Worm (Caenorhabditis elegans) whole organism, L4/young adult: ENCODE data around the gene C27D9.2.

ENCODE experiments used
- W03F9.2 ChIP-seq: fragments of 150-350 bp; optimal IDR thresholded peaks from 2 replicates; lab custom pipeline; 2014; ENCODE audit warnings: missing biosample characterization, missing genetic modification characterization
- dao-5 ChIP-seq: sonication (generic microtip); optimal IDR thresholded peaks from 2 replicates; lab custom pipeline; 2016; ENCODE audit warnings: missing genotype, missing genetic modification characterization, moderate library complexity, missing compliant biosample characterization
- him-1 ChIP-seq: sonication (generic microtip); optimal IDR thresholded peaks from 2 replicates; lab custom pipeline; 2016; ENCODE audit warnings: missing genotype, missing genetic modification reagents, missing genetic modification characterization, missing compliant biosample characterization

DNA sequence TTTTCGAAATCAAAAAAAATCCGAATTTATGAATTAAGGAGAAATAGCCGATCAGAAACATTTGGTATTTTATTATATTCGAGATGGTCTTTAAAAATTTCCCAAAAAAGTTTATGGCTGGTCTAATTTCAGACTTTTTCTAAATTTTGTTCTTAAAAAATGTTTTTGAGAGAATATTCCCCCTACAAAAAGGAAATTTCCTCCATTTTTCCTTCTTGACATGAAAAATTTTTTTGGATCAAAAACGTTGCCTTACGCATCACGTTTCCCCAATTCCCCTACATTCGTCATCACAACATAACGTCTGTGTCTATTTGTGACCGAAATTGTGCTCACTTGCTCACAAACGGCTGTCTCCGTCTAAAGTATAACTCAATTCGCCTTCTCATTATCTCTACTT lies 36.7 kb upstream of the C27D9.2 start:
- TF ChIP-seq him-1 (tag; lab: Kevin White, UChicago) (no peak), W03F9.2 (tag; lab: Kevin White, UChicago) (no peak), dao-5 (tag; lab: Kevin White, UChicago) (no peak)
